Worm (Caenorhabditis elegans): ENCODE results near the gene fbxc-24.
A peak's percentile ranks its signal among the peaks of the same experiment; 100 is the strongest.

fbxc-24 gene

ce11 chrII:888024-888423, 21.4 kb downstream of the fbxc-24 start, which contains the start of gene T07D3.4:
Gene T07D3.4, plus strand, starts transcription at chrII:888309.
- TF ChIP-seq elt-2 (tag; optimal IDR thresholded peaks at IDR 0.05) (peak; percentile 75), pqm-1 (tag; optimal IDR thresholded peaks at IDR 0.05) (peak; percentile 13), jun-1 (tag; optimal IDR thresholded peaks at IDR 0.05) (no peak), pha-4 (tag; optimal IDR thresholded peaks at IDR 0.05) (peak; percentile 36)

- TF ChIP-seq pha-4 (tag; optimal IDR thresholded peaks at IDR 0.05) (peak; percentile 2), elt-2 (tag; optimal IDR thresholded peaks at IDR 0.05) (peak; percentile 73), nhr-11 (tag; optimal IDR thresholded peaks at IDR 0.05) (no peak), egl-27 (tag; optimal IDR thresholded peaks at IDR 0.05) (no peak)
Measured at ce11 chrII:884204-884603, 25.2 kb downstream of the fbxc-24 start.

DNA sequence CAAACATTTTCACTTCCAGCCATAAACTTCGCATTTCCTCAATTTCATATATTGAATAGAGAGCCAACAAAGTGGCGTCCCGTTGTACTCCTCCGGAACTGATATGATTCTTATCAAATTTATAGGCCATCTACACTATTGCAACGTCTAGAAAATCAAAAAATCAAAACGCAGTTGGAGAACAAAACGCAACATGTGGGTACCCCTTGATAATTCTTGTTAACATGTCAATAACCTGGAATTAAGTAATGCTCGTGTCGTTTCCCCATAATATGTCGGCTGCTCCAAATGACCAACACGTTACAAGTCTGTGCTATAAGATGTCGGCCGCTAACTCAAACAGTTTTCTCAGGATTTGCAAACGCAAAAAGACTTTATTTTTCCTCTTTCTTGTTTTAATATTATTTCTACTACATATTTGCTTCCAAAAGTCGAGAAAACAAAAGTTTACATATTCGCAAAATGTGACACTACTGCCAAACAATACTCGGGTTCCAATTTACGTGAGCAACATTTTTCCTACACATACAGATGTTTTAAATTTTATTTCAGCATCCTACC, 28.7 kb downstream of the fbxc-24 start:
- TF ChIP-seq snpc-4 (tag; optimal IDR thresholded peaks at IDR 0.05), result peak; percentile 23
- TF ChIP-seq elt-2 (tag; optimal IDR thresholded peaks at IDR 0.05), result peak; percentile 87
- peak; percentile 46 for TF ChIP-seq pqm-1 (tag; optimal IDR thresholded peaks at IDR 0.05)
- no peak for TF ChIP-seq nhr-12 (tag; optimal IDR thresholded peaks at IDR 0.05)
- TF ChIP-seq ama-1 (optimal IDR thresholded peaks at IDR 0.05), result no peak
- no peak for TF ChIP-seq R02D3.7 (tag; optimal IDR thresholded peaks at IDR 0.05)

ce11 chrII:875739-876138, 33.7 kb downstream of the fbxc-24 start:
- no peak for TF ChIP-seq pqm-1 (tag; optimal IDR thresholded peaks at IDR 0.05)
- no peak for TF ChIP-seq nhr-23 (tag; optimal IDR thresholded peaks at IDR 0.05)
- TF ChIP-seq ztf-11 (tag; optimal IDR thresholded peaks at IDR 0.05), result no peak
- no peak for TF ChIP-seq ceh-16 (tag; optimal IDR thresholded peaks at IDR 0.05)
- TF ChIP-seq nfya-1 (tag; optimal IDR thresholded peaks at IDR 0.05; ENCODE audit: insufficient read depth), result no peak
- no peak for TF ChIP-seq R02D3.7 (tag; optimal IDR thresholded peaks at IDR 0.05)
- TF ChIP-seq mdl-1 (tag; optimal IDR thresholded peaks at IDR 0.05), result no peak
- no peak for TF ChIP-seq elt-1 (tag; optimal IDR thresholded peaks at IDR 0.05)
- TF ChIP-seq fos-1 (tag; optimal IDR thresholded peaks at IDR 0.05), result no peak
- no peak for TF ChIP-seq elt-3 (tag; optimal IDR thresholded peaks at IDR 0.05)
- TF ChIP-seq daf-12 (tag; optimal IDR thresholded peaks at IDR 0.05), result no peak

ce11 chrII:872993-873787, 36.3 kb downstream of the fbxc-24 start, which contains the start of gene alg-2:
Gene alg-2, plus strand, starts transcription at chrII:873212.
- TF ChIP-seq zag-1 (tag; optimal IDR thresholded peaks at IDR 0.05) (no peak), nhr-23 (tag; optimal IDR thresholded peaks at IDR 0.05) (no peak), sea-2 (GFP tag; optimal IDR thresholded peaks at IDR 0.05) (no peak), ceh-9 (tag; optimal IDR thresholded peaks at IDR 0.05) (no peak), pha-4 (tag; optimal IDR thresholded peaks at IDR 0.05) (peak; percentile 44), daf-12 (tag; optimal IDR thresholded peaks at IDR 0.05) (no peak), elt-1 (tag; optimal IDR thresholded peaks at IDR 0.05) (peak; percentile 6), nhr-43 (tag; optimal IDR thresholded peaks at IDR 0.05; ENCODE audit: poor library complexity, severe bottlenecking) (no peak), elt-2 (tag; optimal IDR thresholded peaks at IDR 0.05) (peak; percentile 31), nhr-77 (tag; optimal IDR thresholded peaks at IDR 0.05) (no peak), unc-62 (GFP tag; optimal IDR thresholded peaks at IDR 0.05) (no peak), nhr-67 (tag; optimal IDR thresholded peaks at IDR 0.05) (no peak), ceh-28 (tag; optimal IDR thresholded peaks at IDR 0.05) (no peak), unc-39 (tag; optimal IDR thresholded peaks at IDR 0.05) (no peak), fkh-10 (GFP tag; optimal IDR thresholded peaks at IDR 0.05) (no peak), ZK546.5 (tag; optimal IDR thresholded peaks at IDR 0.05) (no peak), nfya-1 (tag; optimal IDR thresholded peaks at IDR 0.05; ENCODE audit: insufficient read depth) (no peak), nhr-11 (tag; optimal IDR thresholded peaks at IDR 0.05) (no peak), nhr-25 (tag; optimal IDR thresholded peaks at IDR 0.05) (no peak), lsy-12 (tag; optimal IDR thresholded peaks at IDR 0.05) (no peak), tbx-2 (tag; optimal IDR thresholded peaks at IDR 0.05) (no peak), fkh-2 (tag; optimal IDR thresholded peaks at IDR 0.05) (no peak), lin-15B (tag; optimal IDR thresholded peaks at IDR 0.05) (peak; percentile 54), pqm-1 (tag; optimal IDR thresholded peaks at IDR 0.05) (peak; percentile 10), skn-1 (tag; optimal IDR thresholded peaks at IDR 0.05) (no peak), lin-39 (tag; optimal IDR thresholded peaks at IDR 0.05) (peak; percentile 4), snpc-4 (tag; optimal IDR thresholded peaks at IDR 0.05) (peak; percentile 73)

Data from whole organism, L3 larva.